Fruit fly (Drosophila melanogaster): ENCODE results near the gene elm.

- TF ChIP-seq psq (optimal IDR thresholded peaks at IDR 0.05) (no peak), ttk (optimal IDR thresholded peaks at IDR 0.05) (no peak), insv (optimal IDR thresholded peaks at IDR 0.05) (no peak)
These were observed at the start of gene elm, which contains the start of gene MED27 for dm6 chr3R:5654692-5655181.
